Worm (Caenorhabditis elegans): ENCODE measurements around the gene Y45F3A.9.

The Y45F3A.9 gene

ce11 chrIII:10565926-10566325 is 29.0 kb downstream of the Y45F3A.9 start, which contains the start of gene acdh-11 (continued):
- TF ChIP-seq skn-1 (tag; optimal IDR thresholded peaks at IDR 0.05) (no peak), mdt-29 (GFP tag; IDR thresholded peaks at IDR 0.05) (no peak), fkh-10 (GFP tag; optimal IDR thresholded peaks at IDR 0.05) (no peak), aly-2 (tag; optimal IDR thresholded peaks at IDR 0.05) (no peak), Y5F2A.4 (GFP tag; optimal IDR thresholded peaks at IDR 0.05) (no peak), madf-5 (GFP tag; IDR thresholded peaks at IDR 0.05) (no peak), gei-8 (GFP tag; optimal IDR thresholded peaks at IDR 0.05) (no peak), hmg-1.1 (GFP tag; IDR thresholded peaks at IDR 0.05) (no peak), zfp-3 (GFP tag; conservative IDR thresholded peaks at IDR 0.05) (no peak), zip-2 (tag; optimal IDR thresholded peaks at IDR 0.05) (no peak), Y105C5A.15 (GFP tag; IDR thresholded peaks at IDR 0.05) (no peak), daf-16 (GFP tag; optimal IDR thresholded peaks at IDR 0.05) (no peak), daf-16 (tag; optimal IDR thresholded peaks at IDR 0.05) (peak; percentile 42), duxl-1 (tag; optimal IDR thresholded peaks at IDR 0.05; ENCODE audit: poor library complexity) (no peak), mxl-3 (GFP tag; optimal IDR thresholded peaks at IDR 0.05) (peak; percentile 55), lin-15B (tag; optimal IDR thresholded peaks at IDR 0.05) (no peak), dpl-1 (GFP tag; optimal IDR thresholded peaks at IDR 0.05) (no peak), rbr-2 (tag; optimal IDR thresholded peaks at IDR 0.05) (no peak), daf-12 (tag; optimal IDR thresholded peaks at IDR 0.05) (no peak), ctbp-1 (GFP tag; IDR thresholded peaks at IDR 0.05) (no peak), ceh-62 (tag; optimal IDR thresholded peaks at IDR 0.05) (no peak), T26A8.4 (GFP tag; IDR thresholded peaks at IDR 0.05) (no peak), T20F7.1 (GFP tag; optimal IDR thresholded peaks at IDR 0.05) (no peak), fos-1 (tag; optimal IDR thresholded peaks at IDR 0.05) (no peak), F37D6.2 (tag; optimal IDR thresholded peaks at IDR 0.05) (no peak), spr-1 (tag; optimal IDR thresholded peaks at IDR 0.05) (no peak), dve-1 (tag; optimal IDR thresholded peaks at IDR 0.05; ENCODE audit: insufficient read depth) (peak; percentile 65), arid-1 (GFP tag; conservative IDR thresholded peaks at IDR 0.05) (no peak), sdz-12 (GFP tag; optimal IDR thresholded peaks at IDR 0.05) (no peak), php-3 (GFP tag; IDR thresholded peaks at IDR 0.05) (peak; percentile 36; the same call in 1 of the 2 replicates), jun-1 (tag; optimal IDR thresholded peaks at IDR 0.05) (no peak), vab-7 (GFP tag; IDR thresholded peaks at IDR 0.05) (no peak), F49E8.2 (tag; optimal IDR thresholded peaks at IDR 0.05; ENCODE audit: borderline replicate concordance) (no peak), ceh-20 (GFP tag; IDR thresholded peaks at IDR 0.05) (no peak), F44E2.7 (GFP tag; IDR thresholded peaks at IDR 0.05) (no peak), nhr-77 (tag; optimal IDR thresholded peaks at IDR 0.05) (peak; percentile 14), lin-39 (tag; optimal IDR thresholded peaks at IDR 0.05) (no peak), egl-43 (GFP tag; IDR thresholded peaks at IDR 0.05) (no peak), Y75B8A.6 (GFP tag; IDR thresholded peaks at IDR 0.05) (no peak), lin-13 (GFP tag; optimal IDR thresholded peaks at IDR 0.05) (no peak), dmd-6 (GFP tag; IDR thresholded peaks at IDR 0.05) (no peak; the same call in 1 of the 2 replicates), zag-1 (tag; optimal IDR thresholded peaks at IDR 0.05) (no peak), mdl-1 (tag; optimal IDR thresholded peaks at IDR 0.05) (no peak), ceh-44 (GFP tag; IDR thresholded peaks at IDR 0.05) (no peak), ama-1 (optimal IDR thresholded peaks at IDR 0.05) (no peak), unc-130 (GFP tag; optimal IDR thresholded peaks at IDR 0.05) (no peak), unc-62 (GFP tag; optimal IDR thresholded peaks at IDR 0.05 in 1 of 2) (no peak), unc-62 (tag; optimal IDR thresholded peaks at IDR 0.05) (no peak), nhr-28 (tag; optimal IDR thresholded peaks at IDR 0.05) (peak; percentile 98), lin-38 (GFP tag; IDR thresholded peaks at IDR 0.05) (no peak), dmd-8 (GFP tag; IDR thresholded peaks at IDR 0.05) (no peak), ceh-32 (tag; optimal IDR thresholded peaks at IDR 0.05; ENCODE audit: poor library complexity) (no peak), snpc-4 (tag; optimal IDR thresholded peaks at IDR 0.05) (no peak), ZK546.5 (tag; optimal IDR thresholded peaks at IDR 0.05) (no peak)

Measured in whole organism, L4 larva.